Worm (Caenorhabditis elegans) whole organism, L4 larva: ENCODE results near the gene lmtr-3.
A peak's percentile ranks its signal among the peaks of the same experiment; 100 is the strongest.

Experiments used
- D1046.2 ChIP-seq: fragments of 200-800 bp; sonication (Bioruptor generic); IDR thresholded peaks from 2 replicates; pipeline ENCODE4 v1.3.6; 2022; ENCODE audit warnings: missing genetic modification characterization, missing compliant biosample characterization
- F10B5.3 ChIP-seq: sonication (generic microtip); optimal IDR thresholded peaks from 2 replicates; lab custom pipeline; 2016; ENCODE audit warnings: mild to moderate bottlenecking, missing genetic modification characterization, missing compliant biosample characterization
- F37D6.2 ChIP-seq: sonication (generic microtip); optimal IDR thresholded peaks from 2 replicates; lab custom pipeline; 2016; ENCODE audit warnings: mild to moderate bottlenecking, missing genetic modification characterization, missing compliant biosample characterization
- F44E2.7 ChIP-seq: fragments of 200-800 bp; sonication (Bioruptor generic); IDR thresholded peaks from 2 replicates; pipeline ENCODE4 v2.1.2; 2022; ENCODE audit warnings: missing genetic modification characterization, missing compliant biosample characterization
- T26A8.4 ChIP-seq: fragments of 200-800 bp; sonication (Bioruptor generic); IDR thresholded peaks from 2 replicates; pipeline ENCODE4 v1.3.6; 2022; ENCODE audit warnings: missing genetic modification characterization, missing compliant biosample characterization
- Y105C5A.15 ChIP-seq: fragments of 200-800 bp; sonication (Bioruptor generic); IDR thresholded peaks from 2 replicates; pipeline ENCODE4 v1.3.6; 2022; ENCODE audit warnings: missing genetic modification characterization, missing compliant biosample characterization
- ZK337.2 ChIP-seq: fragments of 200-800 bp; sonication (Bioruptor generic); IDR thresholded peaks from 2 replicates; pipeline ENCODE4 v1.3.6; 2022; ENCODE audit warnings: missing genetic modification reagents, missing genetic modification characterization, missing compliant biosample characterization
- aha-1 ChIP-seq: fragments of 150-350 bp; peaks from one replicate; lab custom pipeline; 2014; ENCODE audit warnings: missing biosample characterization, missing genetic modification characterization
- arid-1 ChIP-seq: fragments of 200-800 bp; sonication (Bioruptor generic); conservative IDR thresholded peaks from 2 replicates; pipeline ENCODE4 v1.3.6; 2022; ENCODE audit warnings: missing genetic modification reagents, missing genetic modification characterization, missing compliant biosample characterization
- attf-4 ChIP-seq: sonication (generic microtip); optimal IDR thresholded peaks from 3 replicates; lab custom pipeline; 2017; ENCODE audit warnings: missing biosample characterization, missing genetic modification characterization
- ceh-62 ChIP-seq: sonication (generic microtip); optimal IDR thresholded peaks from 2 replicates; lab custom pipeline; 2017; ENCODE audit warnings: missing biosample characterization, missing genetic modification characterization
- ctbp-1 ChIP-seq: fragments of 200-800 bp; sonication (Bioruptor generic); IDR thresholded peaks from 2 replicates; pipeline ENCODE4 v1.3.6; 2022; ENCODE audit warnings: missing genetic modification reagents, missing genetic modification characterization, missing compliant biosample characterization
- daf-12 ChIP-seq: fragments of 150-350 bp; optimal IDR thresholded peaks from 2 replicates; lab custom pipeline; 2014; ENCODE audit warnings: missing biosample characterization, missing genetic modification reagents, missing genetic modification characterization
- daf-19 ChIP-seq: fragments of 200-800 bp; sonication (Bioruptor generic); conservative IDR thresholded peaks from 2 replicates; pipeline ENCODE4 v1.3.6; 2022; ENCODE audit warnings: missing genetic modification characterization, missing compliant biosample characterization
- dmd-9 ChIP-seq: fragments of 200-800 bp; sonication (Bioruptor generic); IDR thresholded peaks from 2 replicates; pipeline ENCODE4 v1.3.6; 2022; ENCODE audit warnings: missing genetic modification reagents, missing genetic modification characterization, missing compliant biosample characterization
- duxl-1 ChIP-seq: sonication (generic microtip); optimal IDR thresholded peaks from 2 replicates; lab custom pipeline; 2016; ENCODE audit warnings: mild to moderate bottlenecking, missing genetic modification characterization, moderate library complexity, missing compliant biosample characterization; ENCODE audit not compliant: poor library complexity
- dve-1 ChIP-seq: sonication (generic microtip); optimal IDR thresholded peaks from 2 replicates; lab custom pipeline; 2017; ENCODE audit warnings: antibody characterized with exemption, mild to moderate bottlenecking, missing genetic modification characterization, missing compliant biosample characterization; ENCODE audit not compliant: insufficient read depth
- hlh-11 ChIP-seq: fragments of 200-800 bp; sonication (Bioruptor generic); optimal IDR thresholded peaks from 2 replicates; lab custom pipeline; 2018; ENCODE audit warnings: mild to moderate bottlenecking, missing genetic modification characterization, missing compliant biosample characterization
- hlh-30 ChIP-seq: sonication (generic microtip); optimal IDR thresholded peaks from 2 replicates; lab custom pipeline; 2017; ENCODE audit warnings: antibody characterized with exemption, mild to moderate bottlenecking, missing genetic modification characterization, missing compliant biosample characterization; ENCODE audit not compliant: insufficient read depth
- hmg-1.1 ChIP-seq: fragments of 200-800 bp; sonication (Bioruptor generic); IDR thresholded peaks from 2 replicates; pipeline ENCODE4 v1.3.6; 2022; ENCODE audit warnings: missing genetic modification reagents, missing genetic modification characterization, missing compliant biosample characterization
- lim-7 ChIP-seq: fragments of 200-800 bp; sonication (Bioruptor generic); IDR thresholded peaks from 2 replicates; pipeline ENCODE4 v1.3.6; 2022; ENCODE audit warnings: missing genetic modification characterization, missing compliant biosample characterization
- lin-1 ChIP-seq: fragments of 200-800 bp; sonication (Bioruptor generic); IDR thresholded peaks from 2 replicates; pipeline ENCODE4 v1.3.6; 2022; ENCODE audit warnings: missing genetic modification reagents, missing genetic modification characterization, missing compliant biosample characterization
- lin-38 ChIP-seq: fragments of 200-800 bp; sonication (Bioruptor generic); IDR thresholded peaks from 2 replicates; pipeline ENCODE4 v1.3.6; 2022; ENCODE audit warnings: missing genetic modification reagents, missing genetic modification characterization, missing compliant biosample characterization
- lin-39 ChIP-seq: fragments of 150-350 bp; optimal IDR thresholded peaks from 2 replicates; lab custom pipeline; 2014; ENCODE audit warnings: missing biosample characterization, missing genetic modification reagents, missing genetic modification characterization
- madf-5 ChIP-seq, 2 experiments: fragments of 200-800 bp; sonication (Bioruptor generic); IDR thresholded peaks; 2 replicates each; pipeline ENCODE4 v1.3.6; 2022; ENCODE audit warnings: missing compliant biosample characterization in 2 of 2, missing genetic modification characterization in 2 of 2
- madf-9 ChIP-seq: fragments of 200-800 bp; sonication (Bioruptor generic); conservative IDR thresholded peaks from 2 replicates; pipeline ENCODE4 v1.3.6; 2022; ENCODE audit warnings: missing genetic modification reagents, missing genetic modification characterization, missing compliant biosample characterization
- mdl-1 ChIP-seq, 2 experiments: fragments of 150-350 bp in 1 of 2; sonication (generic microtip) in 1 of 2; optimal IDR thresholded peaks; 2 replicates each; lab custom pipeline; 2014 to 2017; ENCODE audit warnings: missing biosample characterization in 2 of 2, missing genetic modification characterization in 2 of 2
- mes-2 ChIP-seq: sonication (generic microtip); optimal IDR thresholded peaks from 2 replicates; lab custom pipeline; 2016; ENCODE audit warnings: missing genotype, mild to moderate bottlenecking, missing genetic modification characterization, missing compliant biosample characterization; ENCODE audit not compliant: poor library complexity, severe bottlenecking
- mxl-2 ChIP-seq: fragments of 200-800 bp; sonication (Bioruptor generic); conservative IDR thresholded peaks from 2 replicates; pipeline ENCODE4 v1.3.6; 2022; ENCODE audit warnings: missing genetic modification reagents, missing genetic modification characterization, missing compliant biosample characterization
- mxl-3 ChIP-seq: fragments of 200-800 bp; sonication (Bioruptor generic); optimal IDR thresholded peaks from 2 replicates; lab custom pipeline; 2018; ENCODE audit warnings: mild to moderate bottlenecking, missing genetic modification characterization, missing compliant biosample characterization
- nhr-10 ChIP-seq: fragments of 150-350 bp; optimal IDR thresholded peaks from 2 replicates; lab custom pipeline; 2014; ENCODE audit warnings: missing biosample characterization, missing genetic modification characterization
- nhr-111 ChIP-seq: fragments of 200-800 bp; sonication (Bioruptor generic); optimal IDR thresholded peaks from 2 replicates; lab custom pipeline; 2018; ENCODE audit warnings: mild to moderate bottlenecking, missing genetic modification characterization, missing compliant biosample characterization
- nhr-237 ChIP-seq: sonication (generic microtip); optimal IDR thresholded peaks from 2 replicates; lab custom pipeline; 2017; ENCODE audit warnings: missing biosample characterization, missing genetic modification characterization
- nhr-25 ChIP-seq: sonication (generic microtip); optimal IDR thresholded peaks from 2 replicates; lab custom pipeline; 2017; ENCODE audit warnings: missing genetic modification characterization, mild to moderate bottlenecking, missing compliant biosample characterization, antibody characterized with exemption, moderate library complexity, borderline replicate concordance; ENCODE audit not compliant: insufficient read depth
- nhr-28 ChIP-seq: fragments of 150-350 bp; optimal IDR thresholded peaks from 2 replicates; lab custom pipeline; 2014; ENCODE audit warnings: missing biosample characterization, missing genetic modification characterization
- nhr-42 ChIP-seq: fragments of 200-800 bp; sonication (Bioruptor generic); IDR thresholded peaks from 2 replicates; pipeline ENCODE4 v1.3.6; 2022; ENCODE audit warnings: missing genetic modification characterization, missing compliant biosample characterization
- nhr-6 ChIP-seq: fragments of 150-350 bp; optimal IDR thresholded peaks from 2 replicates; lab custom pipeline; 2014; ENCODE audit warnings: missing biosample characterization, missing genetic modification characterization
- nhr-76 ChIP-seq: fragments of 150-350 bp; optimal IDR thresholded peaks from 2 replicates; lab custom pipeline; 2014; ENCODE audit warnings: missing biosample characterization, missing genetic modification characterization
- pha-4 ChIP-seq, 2 experiments: fragments of 150-350 bp in 1 of 2; fragments of 200-800 bp in 1 of 2; sonication (Bioruptor generic) in 1 of 2; IDR thresholded peaks in 1 of 2; optimal IDR thresholded peaks in 1 of 2; 2 replicates each; pipeline versions ENCODE4 v1.3.6 to Lab custom; 2014 to 2022; ENCODE audit warnings: missing genetic modification characterization in 2 of 2, missing genetic modification reagents in 2 of 2, missing biosample characterization in 1 of 2, missing compliant biosample characterization in 1 of 2
- php-3 ChIP-seq: fragments of 200-800 bp; sonication (Bioruptor generic); IDR thresholded peaks from 2 replicates; pipeline ENCODE4 v1.3.6; 2022; ENCODE audit warnings: missing genetic modification reagents, missing genetic modification characterization, missing compliant biosample characterization
- pqm-1 ChIP-seq: sonication (generic microtip); optimal IDR thresholded peaks from 2 replicates; lab custom pipeline; 2017; ENCODE audit warnings: missing biosample characterization, missing genetic modification characterization
- rbr-2 ChIP-seq: sonication (generic microtip); optimal IDR thresholded peaks from 2 replicates; lab custom pipeline; 2016; ENCODE audit warnings: missing genotype, missing genetic modification characterization, missing compliant biosample characterization
- sdz-12 ChIP-seq: fragments of 200-800 bp; sonication (Bioruptor generic); optimal IDR thresholded peaks from 2 replicates; lab custom pipeline; 2018; ENCODE audit warnings: mild to moderate bottlenecking, missing genetic modification characterization, missing compliant biosample characterization
- skn-1 ChIP-seq: fragments of 150-350 bp; optimal IDR thresholded peaks from 2 replicates; lab custom pipeline; 2014; ENCODE audit warnings: missing biosample characterization, missing genetic modification characterization
- snpc-1.2 ChIP-seq: fragments of 200-800 bp; sonication (Bioruptor generic); IDR thresholded peaks from 2 replicates; pipeline ENCODE4 v1.3.6; 2022; ENCODE audit warnings: missing genetic modification reagents, missing genetic modification characterization, missing compliant biosample characterization
- spr-3 ChIP-seq: fragments of 200-800 bp; sonication (Bioruptor generic); optimal IDR thresholded peaks from 2 replicates; lab custom pipeline; 2018; ENCODE audit warnings: mild to moderate bottlenecking, missing genetic modification characterization, missing compliant biosample characterization
- tra-1 ChIP-seq: fragments of 200-800 bp; sonication (Bioruptor generic); IDR thresholded peaks from 2 replicates; pipeline ENCODE4 v1.3.6; 2022; ENCODE audit warnings: missing genetic modification reagents, missing genetic modification characterization, missing compliant biosample characterization
- unc-62 ChIP-seq, 3 experiments: fragments of 150-350 bp in 1 of 3; sonication (generic microtip); optimal IDR thresholded peaks in 2 of 3; peaks in 1 of 3; 1 replicate in 1 of 3; 2 replicates in 2 of 3; lab custom pipeline; 2014 to 2017; ENCODE audit warnings: missing biosample characterization in 3 of 3, missing genetic modification characterization in 3 of 3, missing genetic modification reagents in 3 of 3, missing genotype in 1 of 3
- zag-1 ChIP-seq: fragments of 150-350 bp; optimal IDR thresholded peaks from 2 replicates; lab custom pipeline; 2014; ENCODE audit warnings: missing biosample characterization, missing genetic modification characterization

The lmtr-3 gene

DNA sequence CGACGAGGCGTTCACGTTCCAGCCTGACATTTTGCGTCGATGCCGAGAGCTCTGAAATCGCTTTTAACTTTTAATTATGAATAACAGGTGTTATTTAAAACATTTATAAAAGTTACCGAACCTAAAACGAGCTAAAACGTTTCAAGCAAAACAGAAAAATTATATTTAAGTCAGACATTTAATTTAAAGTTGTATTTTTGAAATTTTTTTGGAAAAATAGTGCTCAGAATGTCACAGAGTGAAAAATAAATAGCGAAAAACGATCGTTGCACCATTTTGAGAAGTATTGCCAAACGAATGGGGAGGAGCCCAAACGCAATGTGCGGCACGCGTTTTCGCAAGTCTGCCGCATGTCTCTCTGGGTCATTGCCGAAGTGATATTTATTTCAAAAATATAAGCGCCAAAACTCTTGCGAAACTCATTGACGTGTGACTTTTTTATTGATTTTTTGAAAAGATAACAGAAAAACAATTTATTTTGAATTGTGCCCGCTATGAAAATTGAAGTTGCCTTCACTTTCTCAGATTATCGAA is 10.9 kb upstream of the lmtr-3 start, which contains the start of gene erfa-3 (continued):
- TF ChIP-seq tra-1 (GFP tag; lab: Robert Waterston, UW): no peak
- no peak for TF ChIP-seq ceh-62 (tag; lab: Kevin White, UChicago)
- TF ChIP-seq duxl-1 (tag; lab: Kevin White, UChicago): peak; percentile 79
- TF ChIP-seq ZK337.2 (GFP tag; lab: Robert Waterston, UW): no peak
- peak; percentile 74 for TF ChIP-seq hlh-30 (tag; lab: Kevin White, UChicago)
- TF ChIP-seq nhr-10 (tag; lab: Kevin White, UChicago): no peak
- no peak for TF ChIP-seq dmd-9
- TF ChIP-seq arid-1 (GFP tag; lab: Robert Waterston, UW): 0 out of 2 replicates have a peak, but pooled peaks have one; percentile 13
- TF ChIP-seq F10B5.3 (tag; lab: Kevin White, UChicago): no peak
- peak in 1 of 2 experiments; percentile 34 for TF ChIP-seq unc-62 (GFP tag; optimal IDR thresholded peaks at IDR 0.05 in 1 of 2; lab: Kevin White, UChicago)
- TF ChIP-seq unc-62 (tag; optimal IDR thresholded peaks at IDR 0.05; lab: Kevin White, UChicago): no peak
- no peak for TF ChIP-seq nhr-42 (GFP tag; lab: Robert Waterston, UW)
- TF ChIP-seq lin-38: peak; percentile 69
- TF ChIP-seq rbr-2 (tag; lab: Kevin White, UChicago): peak; percentile 47
- peak; percentile 49 for TF ChIP-seq mxl-3 (GFP tag; lab: Kevin White, UChicago)
- TF ChIP-seq nhr-6: peak; percentile 31
- TF ChIP-seq Y105C5A.15 (GFP tag; lab: Robert Waterston, UW): 0 out of 2 replicates have a peak, but pooled peaks have one; percentile 51
- no peak for TF ChIP-seq madf-5 (GFP tag; IDR thresholded peaks at IDR 0.05; lab: Robert Waterston, UW)
- peak; percentile 43; the same call in 1 of the 2 replicates for TF ChIP-seq php-3 (GFP tag; lab: Robert Waterston, UW)
- peak; percentile 95 for TF ChIP-seq mes-2 (tag; lab: Kevin White, UChicago)
- TF ChIP-seq daf-19 (GFP tag; lab: Robert Waterston, UW): 0 out of 2 replicates have a peak, but pooled peaks have one; percentile 11
- TF ChIP-seq nhr-237 (tag; lab: Kevin White, UChicago): no peak
- no peak for TF ChIP-seq lin-39 (tag; lab: Kevin White, UChicago)
- TF ChIP-seq lim-7 (GFP tag; lab: Robert Waterston, UW): 0 out of 2 replicates have a peak, but pooled peaks have one; percentile 50
- TF ChIP-seq snpc-1.2 (GFP tag; lab: Robert Waterston, UW): no peak
- peak; percentile 31 for TF ChIP-seq aha-1
- no peak for TF ChIP-seq zag-1 (tag; lab: Kevin White, UChicago)
- no peak for TF ChIP-seq attf-4 (tag; lab: Kevin White, UChicago)
- peak; percentile 36; the same call in 1 of the 2 replicates for TF ChIP-seq pha-4 (GFP tag; IDR thresholded peaks at IDR 0.05; lab: Robert Waterston, UW)
- no peak for TF ChIP-seq pha-4 (tag; optimal IDR thresholded peaks at IDR 0.05; lab: Kevin White, UChicago)
- no peak for TF ChIP-seq sdz-12 (GFP tag; lab: Kevin White, UChicago)
- no peak for TF ChIP-seq D1046.2 (GFP tag; lab: Robert Waterston, UW)
- TF ChIP-seq daf-12 (tag; lab: Kevin White, UChicago): no peak
- TF ChIP-seq hlh-11 (tag; lab: Kevin White, UChicago): peak; percentile 53
- no peak for TF ChIP-seq skn-1 (tag; lab: Kevin White, UChicago)
- TF ChIP-seq mdl-1 (tag; optimal IDR thresholded peaks at IDR 0.05; lab: Kevin White, UChicago): no peak
- no peak for TF ChIP-seq pqm-1 (tag; lab: Kevin White, UChicago)
- TF ChIP-seq F44E2.7 (GFP tag; lab: Robert Waterston, UW): no peak
- no peak for TF ChIP-seq nhr-76 (tag; lab: Kevin White, UChicago)
- no peak for TF ChIP-seq spr-3 (GFP tag; lab: Kevin White, UChicago)
- TF ChIP-seq nhr-111 (GFP tag; lab: Kevin White, UChicago): no peak
- no peak for TF ChIP-seq F37D6.2 (tag; lab: Kevin White, UChicago)
- peak; percentile 61; the same call in 1 of the 2 replicates for TF ChIP-seq T26A8.4
- TF ChIP-seq ctbp-1 (GFP tag; lab: Robert Waterston, UW): no peak; the same call in 1 of the 2 replicates
- peak; percentile 2 for TF ChIP-seq nhr-25 (tag; lab: Kevin White, UChicago)
- no peak for TF ChIP-seq mxl-2 (GFP tag; lab: Robert Waterston, UW)
- no peak for TF ChIP-seq lin-1 (GFP tag; lab: Robert Waterston, UW)
- TF ChIP-seq dve-1 (tag; lab: Kevin White, UChicago): peak; percentile 77
- TF ChIP-seq madf-9 (GFP tag; lab: Robert Waterston, UW): no peak
- TF ChIP-seq hmg-1.1 (GFP tag; lab: Robert Waterston, UW): peak; percentile 70
- TF ChIP-seq nhr-28 (tag; lab: Kevin White, UChicago): peak; percentile 48
